Fruit fly (Drosophila melanogaster): ENCODE results near the gene CG5011.

The CG5011 gene

dm6 chr2L:1172704-1173107 lies 27.8 kb upstream of the CG5011 start, which contains the start of the genes Charon and CG4887 (continued):
- TF ChIP-seq CG14710 (tag; optimal IDR thresholded peaks at IDR 0.05) (peak; percentile 86), D (optimal IDR thresholded peaks at IDR 0.05) (no peak), D (GFP tag; optimal IDR thresholded peaks at IDR 0.05) (no peak), CG9797 (GFP tag; optimal IDR thresholded peaks at IDR 0.05) (peak; percentile 5), CG14965 (GFP tag; optimal IDR thresholded peaks at IDR 0.05; ENCODE audit: borderline replicate concordance) (no peak), btn (GFP tag; optimal IDR thresholded peaks at IDR 0.05) (no peak), run (tag; optimal IDR thresholded peaks at IDR 0.05) (no peak), knrl (GFP tag; IDR thresholded peaks at IDR 0.05; ENCODE audit: partially characterized antibody) (peak; percentile 85; the same call in 2 of the 3 replicates), da (GFP tag; optimal IDR thresholded peaks at IDR 0.05) (peak; percentile 40), mirr (GFP tag; optimal IDR thresholded peaks at IDR 0.05) (peak; percentile 5), Nf-YC (tag; optimal IDR thresholded peaks at IDR 0.05) (no peak), CG10366 (GFP tag; IDR thresholded peaks at IDR 0.05) (peak; percentile 82), lab (GFP tag; optimal IDR thresholded peaks at IDR 0.05) (no peak), sisA (GFP tag; IDR thresholded peaks at IDR 0.05) (peak; percentile 87), CG15696 (tag; optimal IDR thresholded peaks at IDR 0.05) (peak; percentile 87), Dbx (GFP tag; IDR thresholded peaks at IDR 0.05) (peak; percentile 89), ap (GFP tag; IDR thresholded peaks at IDR 0.05) (peak; percentile 51), CG4854 (GFP tag; optimal IDR thresholded peaks at IDR 0.05) (peak; percentile 74), lola (GFP tag; optimal IDR thresholded peaks at IDR 0.05) (peak in 1 of 3 experiments; percentile 82), CG6254 (GFP tag; optimal IDR thresholded peaks at IDR 0.05) (no peak), CG1603 (tag; optimal IDR thresholded peaks at IDR 0.05) (no peak), fd3F (GFP tag; optimal IDR thresholded peaks at IDR 0.05) (peak; percentile 76), al (GFP tag; IDR thresholded peaks at IDR 0.05) (peak; percentile 82), kay (GFP tag; optimal IDR thresholded peaks at IDR 0.05) (peak; percentile 70), Tbp (GFP tag; optimal IDR thresholded peaks at IDR 0.05) (no peak), E2f1 (GFP tag; IDR thresholded peaks at IDR 0.05) (peak; percentile 77), Dek (tag; optimal IDR thresholded peaks at IDR 0.05) (peak; percentile 71), scrt (GFP tag; optimal IDR thresholded peaks at IDR 0.05) (no peak), amos (GFP tag; IDR thresholded peaks at IDR 0.05; ENCODE audit: partially characterized antibody) (peak; percentile 48), chn (GFP tag; optimal IDR thresholded peaks at IDR 0.05) (peak; percentile 85), Pdp1 (GFP tag; optimal IDR thresholded peaks at IDR 0.05) (peak in 1 of 2 experiments; percentile 87), CG30020 (tag; optimal IDR thresholded peaks at IDR 0.05) (no peak), CG12071 (GFP tag; optimal IDR thresholded peaks at IDR 0.05) (no peak), Ets97D (GFP tag; optimal IDR thresholded peaks at IDR 0.05) (peak; percentile 81), CG10431 (GFP tag; optimal IDR thresholded peaks at IDR 0.05) (no peak), Ravus (GFP tag; IDR thresholded peaks at IDR 0.05) (no peak; the same call in 1 of the 2 replicates), gsb (GFP tag; IDR thresholded peaks at IDR 0.05) (no peak), CG12219 (GFP tag; optimal IDR thresholded peaks at IDR 0.05) (no peak), zfh2 (GFP tag; optimal IDR thresholded peaks at IDR 0.05) (peak; percentile 93), ewg (GFP tag; optimal IDR thresholded peaks at IDR 0.05) (peak; percentile 61), H2.0 (GFP tag; IDR thresholded peaks at IDR 0.05) (peak; percentile 56), repo (GFP tag; optimal IDR thresholded peaks at IDR 0.05) (peak; percentile 53), CG15269 (tag; optimal IDR thresholded peaks at IDR 0.05) (no peak), Hr51 (GFP tag; optimal IDR thresholded peaks at IDR 0.05) (peak in 1 of 2 experiments; percentile 83), ab (GFP tag; optimal IDR thresholded peaks at IDR 0.05) (peak; percentile 58), otp (GFP tag; IDR thresholded peaks at IDR 0.05) (no peak), tgo (GFP tag; IDR thresholded peaks at IDR 0.05) (peak; percentile 84), hth (optimal IDR thresholded peaks at IDR 0.05) (no peak), sim (GFP tag; IDR thresholded peaks at IDR 0.05) (no peak), CG7372 (GFP tag; IDR thresholded peaks at IDR 0.05) (peak; percentile 83; the same call in 1 of the 2 replicates), cg (GFP tag; optimal IDR thresholded peaks at IDR 0.05) (no peak)

All from whole organism, embryonic.